Worm (Caenorhabditis elegans) whole organism, early embryonic: ENCODE measurements around the gene fbxa-213.

Source experiments
- ama-1 ChIP-seq: fragments of 150-350 bp; optimal IDR thresholded peaks from 2 replicates; lab custom pipeline; 2014
- ceh-13 ChIP-seq: fragments of 200-800 bp; sonication (Bioruptor generic); optimal IDR thresholded peaks from 2 replicates; lab custom pipeline; 2018; ENCODE audit warnings: mild to moderate bottlenecking, missing genetic modification characterization, missing compliant biosample characterization
- ets-7 ChIP-seq: sonication (generic microtip); optimal IDR thresholded peaks from 2 replicates; lab custom pipeline; 2016; ENCODE audit warnings: missing genotype, missing genetic modification characterization, missing compliant biosample characterization
- hmbx-1 ChIP-seq: sonication (generic microtip); optimal IDR thresholded peaks from 2 replicates; lab custom pipeline; 2016; ENCODE audit warnings: mild to moderate bottlenecking, missing genetic modification characterization, missing compliant biosample characterization
- pes-1 ChIP-seq: fragments of 200-800 bp; sonication (Bioruptor generic); IDR thresholded peaks from 2 replicates; pipeline ENCODE4 v1.3.6; 2022; ENCODE audit warnings: missing genetic modification reagents, missing genetic modification characterization, missing compliant biosample characterization
- sea-1 ChIP-seq: fragments of 200-800 bp; sonication (Bioruptor generic); conservative IDR thresholded peaks from 2 replicates; pipeline ENCODE4 v1.3.6; 2022; ENCODE audit warnings: missing genetic modification characterization, missing compliant biosample characterization
- tbx-11 ChIP-seq: fragments of 200-800 bp; sonication (Bioruptor generic); IDR thresholded peaks from 2 replicates; pipeline ENCODE4 v1.3.6; 2022; ENCODE audit warnings: missing genetic modification characterization, missing compliant biosample characterization

DNA sequence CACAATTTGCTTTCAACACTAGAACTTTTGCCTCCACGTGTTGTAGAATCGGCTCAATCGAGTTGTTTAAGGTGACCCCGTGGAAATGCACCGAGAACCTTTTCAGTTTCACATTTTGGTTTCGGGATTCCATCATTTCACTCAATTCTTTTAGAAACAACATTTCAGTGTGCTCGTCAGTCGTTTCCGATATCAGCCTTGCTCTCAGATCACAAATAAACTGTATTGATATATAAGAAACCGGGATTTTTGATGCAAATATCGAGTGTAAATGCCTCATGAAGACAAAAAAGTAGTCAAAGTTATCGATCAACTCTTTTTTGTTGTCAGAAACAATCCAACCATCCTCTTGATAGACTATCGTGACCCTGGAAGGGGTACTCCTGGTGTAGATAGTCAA, 3.1 kb downstream of the fbxa-213 start:
- no peak for TF ChIP-seq tbx-11
- TF ChIP-seq hmbx-1 (tag; lab: Kevin White, UChicago), result no peak
- TF ChIP-seq sea-1, result no peak
- no peak for TF ChIP-seq ama-1 (lab: Kevin White, UChicago)
- TF ChIP-seq ets-7 (tag; lab: Kevin White, UChicago), result no peak
- TF ChIP-seq pes-1 (GFP tag; lab: Robert Waterston, UW), result no peak
- no peak for TF ChIP-seq ceh-13 (GFP tag; lab: Kevin White, UChicago)
